Worm (Caenorhabditis elegans) whole organism, young adult: ENCODE data around the gene srj-39.

Experiments
- C17E4.6 ChIP-seq: fragments of 200-800 bp; sonication (Bioruptor generic); IDR thresholded peaks from 2 replicates; pipeline ENCODE4 v1.3.6; 2022; ENCODE audit warnings: missing genetic modification reagents, missing genetic modification characterization, missing compliant biosample characterization
- F23B12.7 ChIP-seq: sonication (generic microtip); optimal IDR thresholded peaks from 2 replicates; lab custom pipeline; 2017; ENCODE audit warnings: missing genetic modification characterization, mild to moderate bottlenecking, missing compliant biosample characterization, antibody characterized with exemption, moderate library complexity; ENCODE audit not compliant: insufficient read depth
- F57C9.4 ChIP-seq: sonication (generic microtip); optimal IDR thresholded peaks from 2 replicates; lab custom pipeline; 2017; ENCODE audit warnings: mild to moderate bottlenecking, missing genetic modification characterization, missing compliant biosample characterization
- T26A5.8 ChIP-seq: sonication (generic microtip); optimal IDR thresholded peaks from 2 replicates; lab custom pipeline; 2016; ENCODE audit warnings: missing genetic modification characterization, missing compliant biosample characterization
- Y53F4B.3 ChIP-seq: fragments of 200-800 bp; sonication (Bioruptor generic); IDR thresholded peaks from 2 replicates; pipeline ENCODE4 v1.3.6; 2022; ENCODE audit warnings: missing genetic modification reagents, missing genetic modification characterization, missing compliant biosample characterization
- Y67H2A.10 ChIP-seq: fragments of 200-800 bp; sonication (Bioruptor generic); conservative IDR thresholded peaks from 2 replicates; pipeline ENCODE4 v1.3.6; 2022; ENCODE audit warnings: missing genetic modification reagents, missing genetic modification characterization, missing compliant biosample characterization
- Y79H2A.3 ChIP-seq: fragments of 200-800 bp; sonication (Bioruptor generic); conservative IDR thresholded peaks from 2 replicates; pipeline ENCODE4 v1.3.6; 2022; ENCODE audit warnings: missing genetic modification reagents, missing genetic modification characterization, missing compliant biosample characterization
- ceh-40 ChIP-seq: fragments of 200-800 bp; sonication (Bioruptor generic); IDR thresholded peaks from 2 replicates; pipeline ENCODE4 v1.3.6; 2022; ENCODE audit warnings: missing genetic modification characterization, missing compliant biosample characterization
- ceh-79 ChIP-seq: sonication (generic microtip); optimal IDR thresholded peaks from 2 replicates; lab custom pipeline; 2017; ENCODE audit warnings: mild to moderate bottlenecking, missing genetic modification characterization, missing compliant biosample characterization
- chd-7 ChIP-seq: sonication (generic microtip); optimal IDR thresholded peaks from 2 replicates; lab custom pipeline; 2016; ENCODE audit warnings: mild to moderate bottlenecking, missing genetic modification characterization, moderate library complexity, missing compliant biosample characterization
- die-1 ChIP-seq: sonication (generic microtip); optimal IDR thresholded peaks from 2 replicates; lab custom pipeline; 2016; ENCODE audit warnings: missing genotype, mild to moderate bottlenecking, missing genetic modification characterization, missing compliant biosample characterization
- dox-1 ChIP-seq: fragments of 200-800 bp; sonication (Bioruptor generic); IDR thresholded peaks from 2 replicates; pipeline ENCODE4 v1.3.6; 2022; ENCODE audit warnings: missing genetic modification reagents, missing genetic modification characterization, missing compliant biosample characterization
- ekl-4 ChIP-seq: fragments of 200-800 bp; sonication (Bioruptor generic); IDR thresholded peaks from 2 replicates; pipeline ENCODE4 v1.3.6; 2022; ENCODE audit warnings: missing genetic modification reagents, missing genetic modification characterization, missing compliant biosample characterization
- fkh-3 ChIP-seq: sonication (generic microtip); optimal IDR thresholded peaks from 2 replicates; lab custom pipeline; 2016; ENCODE audit warnings: mild to moderate bottlenecking, missing genetic modification characterization, missing compliant biosample characterization
- hmg-1.2 ChIP-seq: fragments of 200-800 bp; sonication (Bioruptor generic); IDR thresholded peaks from 2 replicates; pipeline ENCODE4 v1.3.6; 2022; ENCODE audit warnings: missing genetic modification reagents, missing genetic modification characterization, missing compliant biosample characterization
- hrde-1 ChIP-seq: sonication (generic microtip); optimal IDR thresholded peaks from 2 replicates; lab custom pipeline; 2016; ENCODE audit warnings: missing genetic modification characterization, mild to moderate bottlenecking, missing compliant biosample characterization, moderate library complexity, missing genotype, missing genetic modification reagents, borderline replicate concordance
- lag-1 ChIP-seq: fragments of 200-800 bp; sonication (Bioruptor generic); IDR thresholded peaks from 2 replicates; pipeline ENCODE4 v1.3.6; 2022; ENCODE audit warnings: missing genetic modification reagents, missing genetic modification characterization, missing compliant biosample characterization
- lin-35 ChIP-seq, 3 experiments: fragments of 150-350 bp in 2 of 3; sonication (generic microtip) in 1 of 3; optimal IDR thresholded peaks; 2 replicates each; lab custom pipeline; 2014 to 2018; ENCODE audit warnings: missing biosample characterization in 3 of 3, missing genetic modification characterization in 3 of 3, missing genetic modification reagents in 3 of 3
- lin-40 ChIP-seq: sonication (generic microtip); optimal IDR thresholded peaks from 2 replicates; lab custom pipeline; 2016; ENCODE audit warnings: missing genetic modification characterization, mild to moderate bottlenecking, missing compliant biosample characterization, missing genotype, missing genetic modification reagents
- lsl-1 ChIP-seq: fragments of 200-800 bp; sonication (Bioruptor generic); optimal IDR thresholded peaks from 2 replicates; lab custom pipeline; 2018; ENCODE audit warnings: mild to moderate bottlenecking, missing genetic modification characterization, moderate library complexity, missing compliant biosample characterization
- mes-4 ChIP-seq: sonication (generic microtip); optimal IDR thresholded peaks from 2 replicates; lab custom pipeline; 2016; ENCODE audit warnings: missing genotype, missing genetic modification characterization, missing compliant biosample characterization
- mxl-1 ChIP-seq: sonication (generic microtip); optimal IDR thresholded peaks from 2 replicates; lab custom pipeline; 2016; ENCODE audit warnings: missing genetic modification characterization, missing compliant biosample characterization
- nfya-2 ChIP-seq: fragments of 200-800 bp; sonication (Bioruptor generic); IDR thresholded peaks from 2 replicates; pipeline ENCODE4 v1.3.6; 2022; ENCODE audit warnings: missing genetic modification reagents, missing genetic modification characterization, missing compliant biosample characterization
- nhr-27 ChIP-seq: fragments of 200-800 bp; sonication (Bioruptor generic); optimal IDR thresholded peaks from 2 replicates; lab custom pipeline; 2018; ENCODE audit warnings: mild to moderate bottlenecking, missing genetic modification characterization, moderate library complexity, missing compliant biosample characterization
- nhr-80 ChIP-seq: sonication (generic microtip); optimal IDR thresholded peaks from 2 replicates; lab custom pipeline; 2016; ENCODE audit warnings: missing genetic modification characterization, missing compliant biosample characterization
- pbrm-1 ChIP-seq: fragments of 200-800 bp; sonication (Bioruptor generic); IDR thresholded peaks from 2 replicates; pipeline ENCODE4 v1.3.6; 2022; ENCODE audit warnings: missing genetic modification reagents, missing genetic modification characterization, missing compliant biosample characterization
- repo-1 ChIP-seq: sonication (generic microtip); optimal IDR thresholded peaks from 2 replicates; lab custom pipeline; 2017; ENCODE audit warnings: mild to moderate bottlenecking, missing genetic modification characterization, missing compliant biosample characterization
- snpc-3.4 ChIP-seq: sonication (generic microtip); optimal IDR thresholded peaks from 2 replicates; lab custom pipeline; 2017; ENCODE audit warnings: missing genetic modification characterization, mild to moderate bottlenecking, missing compliant biosample characterization, antibody characterized with exemption, moderate library complexity, missing genotype, missing genetic modification reagents
- snpc-4 ChIP-seq, 5 experiments: fragments of 150-350 bp in 1 of 5; sonication (generic microtip) in 4 of 5; optimal IDR thresholded peaks; 2 replicates each; lab custom pipeline; 2014 to 2018; ENCODE audit warnings: missing genetic modification characterization in 5 of 5, missing biosample characterization in 3 of 5, antibody characterized with exemption in 2 of 5, mild to moderate bottlenecking in 2 of 5, missing compliant biosample characterization in 2 of 5, missing genotype in 2 of 5, moderate library complexity in 2 of 5, missing genetic modification reagents in 1 of 5
- unc-130 ChIP-seq: sonication (generic microtip); optimal IDR thresholded peaks from 2 replicates; lab custom pipeline; 2016; ENCODE audit warnings: missing genetic modification reagents, missing genetic modification characterization, missing compliant biosample characterization
- zim-3 ChIP-seq: sonication (generic microtip); optimal IDR thresholded peaks from 2 replicates; lab custom pipeline; 2017; ENCODE audit warnings: mild to moderate bottlenecking, missing genetic modification characterization, moderate library complexity, missing compliant biosample characterization
- ztf-18 ChIP-seq: sonication (generic microtip); optimal IDR thresholded peaks from 2 replicates; lab custom pipeline; 2016; ENCODE audit warnings: missing genotype, mild to moderate bottlenecking, missing genetic modification characterization, missing compliant biosample characterization
- ztf-22 ChIP-seq: fragments of 200-800 bp; sonication (Bioruptor generic); optimal IDR thresholded peaks from 2 replicates; lab custom pipeline; 2018; ENCODE audit warnings: mild to moderate bottlenecking, missing genetic modification characterization, moderate library complexity, missing compliant biosample characterization
- ztf-25 ChIP-seq: fragments of 200-800 bp; sonication (Bioruptor generic); IDR thresholded peaks from 2 replicates; pipeline ENCODE4 v1.3.6; 2022; ENCODE audit warnings: missing genetic modification reagents, missing genetic modification characterization, missing compliant biosample characterization
- ztf-3 ChIP-seq: fragments of 200-800 bp; sonication (Bioruptor generic); optimal IDR thresholded peaks from 2 replicates; lab custom pipeline; 2018; ENCODE audit warnings: mild to moderate bottlenecking, missing genetic modification characterization, missing compliant biosample characterization

The srj-39 gene

DNA sequence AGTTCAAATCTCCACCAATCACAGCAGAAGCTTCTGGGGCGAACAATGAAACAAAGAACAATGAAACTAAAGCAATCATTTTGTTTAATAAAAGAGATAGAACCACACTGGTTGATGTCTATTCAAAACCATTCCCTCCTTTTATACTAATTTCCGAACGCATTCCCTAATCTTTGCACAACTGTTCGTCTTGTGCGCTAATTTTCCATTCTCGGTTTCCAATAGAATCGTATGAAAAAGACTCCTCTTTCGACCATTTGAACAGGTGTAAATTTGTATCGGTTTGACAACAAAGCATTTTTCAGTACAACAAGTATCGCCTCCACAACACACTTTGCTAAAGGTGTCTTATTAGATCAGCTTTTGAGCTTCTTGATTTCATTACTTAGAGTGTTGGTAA lies 11.7 kb downstream of the srj-39 start, which contains the start of gene T05B4.8:
Gene T05B4.8, minus strand, starts transcription at position 101 of the 400 bp plus-strand sequence.
- TF ChIP-seq mxl-1 (no peak), hmg-1.2 (GFP tag; lab: Robert Waterston, UW) (no peak), Y53F4B.3 (GFP tag; lab: Robert Waterston, UW) (no peak), unc-130 (GFP tag; lab: Kevin White, UChicago) (no peak), nhr-27 (tag; lab: Kevin White, UChicago) (no peak)

DNA sequence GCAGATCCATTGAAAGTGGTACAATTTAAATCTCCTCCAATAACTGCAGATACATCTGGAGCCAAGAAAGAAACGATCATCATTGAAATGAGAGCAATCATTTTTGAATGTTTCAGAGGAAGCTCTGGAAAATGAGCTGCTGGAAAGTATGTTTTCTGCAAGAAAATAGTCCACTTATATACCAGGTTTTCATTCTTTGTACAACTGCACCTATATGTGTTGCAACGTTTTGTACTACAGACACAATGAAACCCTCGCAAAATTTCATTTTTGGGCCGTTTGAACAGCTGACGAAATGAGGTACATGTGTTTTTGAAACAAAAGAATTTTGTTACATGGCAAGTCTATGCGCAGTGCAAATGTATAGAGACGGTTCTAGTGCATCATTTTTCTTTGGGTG lies 13.9 kb downstream of the srj-39 start, which contains the start of gene T05B4.9:
Gene T05B4.9, minus strand, starts transcription at position 101 of the 400 bp plus-strand sequence.
- TF ChIP-seq mes-4 (tag; lab: Kevin White, UChicago) (no peak), dox-1 (GFP tag; lab: Robert Waterston, UW) (no peak), F57C9.4 (no peak), snpc-4 (GFP tag; optimal IDR thresholded peaks at IDR 0.05; lab: Kevin White, UChicago) (no peak), snpc-4 (tag; optimal IDR thresholded peaks at IDR 0.05; lab: Kevin White, UChicago) (no peak), ceh-79 (tag; lab: Kevin White, UChicago) (no peak), Y53F4B.3 (GFP tag; lab: Robert Waterston, UW) (no peak), nhr-80 (tag; lab: Kevin White, UChicago) (no peak), C17E4.6 (GFP tag; lab: Robert Waterston, UW) (no peak), repo-1 (tag; lab: Kevin White, UChicago) (no peak)

DNA sequence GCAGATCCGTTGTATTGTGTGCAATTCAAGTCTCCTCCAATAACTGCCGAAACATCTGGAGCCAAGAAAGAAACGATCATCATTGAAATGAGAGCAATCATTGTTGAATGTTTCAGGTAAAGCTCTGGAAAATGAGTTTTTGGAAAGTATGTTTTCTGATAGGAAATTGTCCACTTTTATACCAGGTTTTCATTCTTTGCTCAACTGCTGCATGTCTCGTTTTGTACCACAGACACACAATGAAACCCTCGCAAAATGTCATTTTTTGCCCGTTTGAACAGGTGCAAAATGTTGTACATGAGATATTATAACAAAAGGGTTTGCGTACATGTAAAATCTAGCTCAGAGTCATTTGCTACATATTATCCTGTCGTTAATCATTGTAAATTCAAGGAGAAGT lies 16.2 kb downstream of the srj-39 start, which contains the start of gene T05B4.10:
Gene T05B4.10, minus strand, starts transcription at position 101 of the 400 bp plus-strand sequence.
- no peak for TF ChIP-seq nfya-2
- TF ChIP-seq C17E4.6 (GFP tag; lab: Robert Waterston, UW): no peak
- no peak for TF ChIP-seq lag-1 (GFP tag; lab: Robert Waterston, UW)
- no peak for TF ChIP-seq lin-40 (tag; lab: Kevin White, UChicago)
- no peak for TF ChIP-seq ztf-3
- TF ChIP-seq dox-1 (GFP tag; lab: Robert Waterston, UW): no peak
- no peak for TF ChIP-seq lsl-1 (GFP tag; lab: Kevin White, UChicago)
- no peak for TF ChIP-seq chd-7 (tag; lab: Kevin White, UChicago)
- no peak for TF ChIP-seq die-1 (tag; lab: Kevin White, UChicago)
- no peak for TF ChIP-seq T26A5.8 (tag; lab: Kevin White, UChicago)
- no peak for TF ChIP-seq zim-3 (tag; lab: Kevin White, UChicago)
- TF ChIP-seq lin-35 (GFP tag; optimal IDR thresholded peaks at IDR 0.05; lab: Kevin White, UChicago): no peak

DNA sequence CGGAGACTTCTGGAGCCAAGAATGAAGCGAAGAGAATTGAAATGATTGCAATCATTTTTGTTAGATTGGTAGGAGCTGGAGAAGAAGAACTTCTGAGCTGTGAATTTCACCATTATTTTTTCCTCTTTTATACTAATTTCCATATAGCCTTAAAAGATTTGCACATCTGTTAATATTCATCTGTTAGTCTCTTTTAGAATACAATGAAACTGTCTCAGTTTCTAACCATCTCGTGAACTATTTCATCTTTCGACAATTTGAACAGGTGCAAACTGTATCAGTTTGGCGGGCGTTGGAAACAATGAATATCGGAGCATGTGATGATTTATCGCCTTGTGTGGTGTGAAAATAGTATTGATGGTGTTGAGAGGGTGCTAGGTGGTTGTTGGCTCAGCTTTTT lies 18.0 kb downstream of the srj-39 start, which contains the start of gene phat-5:
Gene phat-5, minus strand, starts transcription at position 101 of the 400 bp plus-strand sequence.
- TF ChIP-seq die-1 (tag; lab: Kevin White, UChicago) (no peak), hrde-1 (no peak), Y53F4B.3 (GFP tag; lab: Robert Waterston, UW) (no peak), snpc-3.4 (no peak), F23B12.7 (tag; lab: Kevin White, UChicago) (no peak), pbrm-1 (GFP tag; lab: Robert Waterston, UW) (no peak), fkh-3 (tag; lab: Kevin White, UChicago) (no peak), zim-3 (tag; lab: Kevin White, UChicago) (no peak), Y79H2A.3 (GFP tag; lab: Robert Waterston, UW) (no peak), ztf-22 (no peak), ztf-25 (no peak), Y67H2A.10 (GFP tag; lab: Robert Waterston, UW) (no peak), ceh-40 (GFP tag; lab: Robert Waterston, UW) (no peak), ztf-18 (tag; lab: Kevin White, UChicago) (no peak), snpc-4 (GFP tag; optimal IDR thresholded peaks at IDR 0.05; lab: Kevin White, UChicago) (no peak), snpc-4 (tag; optimal IDR thresholded peaks at IDR 0.05; lab: Kevin White, UChicago) (no peak), ekl-4 (GFP tag; lab: Robert Waterston, UW) (no peak)
